Worm (Caenorhabditis elegans): ENCODE data around the gene K11H12.4.

- TF ChIP-seq ceh-88 (GFP tag; IDR thresholded peaks at IDR 0.05) (no peak), unc-62 (GFP tag; optimal IDR thresholded peaks at IDR 0.05) (no peak), fkh-10 (GFP tag; optimal IDR thresholded peaks at IDR 0.05) (no peak), nhr-11 (tag; optimal IDR thresholded peaks at IDR 0.05) (no peak), unc-86 (tag; optimal IDR thresholded peaks at IDR 0.05) (no peak), pqm-1 (tag; optimal IDR thresholded peaks at IDR 0.05) (no peak), sptf-1 (tag; optimal IDR thresholded peaks at IDR 0.05) (no peak), lin-39 (tag; optimal IDR thresholded peaks at IDR 0.05) (no peak), aly-2 (tag; optimal IDR thresholded peaks at IDR 0.05) (no peak), egl-27 (tag; optimal IDR thresholded peaks at IDR 0.05) (no peak), unc-130 (tag; optimal IDR thresholded peaks at IDR 0.05) (no peak), mep-1 (tag; optimal IDR thresholded peaks at IDR 0.05) (no peak)
Measured at ce11 chrIV:631869-632268, 43.8 kb downstream of the K11H12.4 start.
